Worm (Caenorhabditis elegans): ENCODE data around the gene ztf-14.

ztf-14 gene

DNA sequence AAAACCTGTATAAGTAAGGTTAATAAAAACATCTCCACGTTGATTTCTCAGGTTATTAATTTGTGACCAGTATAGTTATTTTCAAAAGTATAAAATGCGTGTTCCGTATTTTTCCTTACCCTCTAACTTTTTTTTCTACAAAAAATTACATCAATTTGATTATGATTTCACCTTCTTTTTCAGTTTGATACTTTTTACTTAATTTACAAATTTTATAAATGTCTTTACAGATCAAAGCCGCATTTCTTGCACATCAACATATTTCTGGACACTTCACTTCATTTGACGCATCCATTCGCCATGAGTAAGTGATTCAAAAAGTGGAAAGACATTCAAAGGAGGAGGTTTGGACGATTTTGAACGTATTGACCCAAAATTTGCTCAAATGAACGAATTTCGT is 35.5 kb upstream of the ztf-14 start, which contains the start of gene Y66C5A.2:
TSS of gene Y66C5A.2 (plus strand) at position 301 of the 400 bp plus-strand sequence.
- TF ChIP-seq hlh-8 (tag; optimal IDR thresholded peaks at IDR 0.05), result no peak
- no peak for TF ChIP-seq pha-2 (tag; optimal IDR thresholded peaks at IDR 0.05)
- TF ChIP-seq ceh-31 (tag; optimal IDR thresholded peaks at IDR 0.05), result no peak
- no peak for TF ChIP-seq ceh-9 (tag; optimal IDR thresholded peaks at IDR 0.05)
- TF ChIP-seq pha-4 (tag; optimal IDR thresholded peaks at IDR 0.05), result no peak
- no peak for TF ChIP-seq ceh-14 (tag; optimal IDR thresholded peaks at IDR 0.05)
- TF ChIP-seq gmeb-2 (tag; optimal IDR thresholded peaks at IDR 0.05), result no peak
- TF ChIP-seq fkh-6 (tag; optimal IDR thresholded peaks at IDR 0.05), result no peak
- no peak for TF ChIP-seq sdc-2 (tag; optimal IDR thresholded peaks at IDR 0.05)
- TF ChIP-seq ama-1 (optimal IDR thresholded peaks at IDR 0.05), result no peak
- TF ChIP-seq npax-4 (tag; optimal IDR thresholded peaks at IDR 0.05), result no peak
- no peak for TF ChIP-seq sox-4 (tag; optimal IDR thresholded peaks at IDR 0.05)
- TF ChIP-seq ref-2 (tag; optimal IDR thresholded peaks at IDR 0.05), result no peak
- no peak for TF ChIP-seq pag-3 (tag; optimal IDR thresholded peaks at IDR 0.05; ENCODE audit: borderline replicate concordance)
- TF ChIP-seq nhr-232 (tag; optimal IDR thresholded peaks at IDR 0.05), result no peak
- no peak for TF ChIP-seq pros-1 (tag; optimal IDR thresholded peaks at IDR 0.05)
- no peak for TF ChIP-seq ahr-1 (tag; optimal IDR thresholded peaks at IDR 0.05)
- TF ChIP-seq hlh-30 (tag; optimal IDR thresholded peaks at IDR 0.05; ENCODE audit: insufficient read depth), result no peak
- no peak for TF ChIP-seq mec-3 (tag; optimal IDR thresholded peaks at IDR 0.05; ENCODE audit: borderline replicate concordance)

DNA sequence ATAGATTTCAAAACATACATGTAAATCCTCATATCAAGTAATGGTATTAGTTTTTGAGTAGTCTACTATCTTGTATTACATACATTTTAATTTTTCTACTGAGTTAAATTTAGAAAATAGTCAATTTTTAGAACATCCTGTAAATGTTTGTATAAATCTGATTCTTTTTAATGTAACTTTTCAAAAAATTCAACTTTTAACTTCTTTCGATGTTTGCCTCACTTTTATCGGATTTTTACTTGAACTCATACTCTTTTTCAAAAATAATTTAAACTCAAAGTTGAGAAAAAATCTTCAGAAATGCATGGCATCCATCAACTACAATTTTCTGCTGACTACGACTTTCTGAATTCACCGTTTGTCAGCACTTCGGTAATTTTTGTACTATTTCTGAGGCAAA is 31.4 kb upstream of the ztf-14 start, which contains the start of gene M163.7:
TSS of gene M163.7 (plus strand) at position 301 of the 400 bp plus-strand sequence.
- no peak for TF ChIP-seq npax-4 (tag; optimal IDR thresholded peaks at IDR 0.05)
- TF ChIP-seq fkh-10 (GFP tag; optimal IDR thresholded peaks at IDR 0.05), result no peak
- no peak for TF ChIP-seq hlh-13 (GFP tag; optimal IDR thresholded peaks at IDR 0.05)
- no peak for TF ChIP-seq mec-3 (tag; optimal IDR thresholded peaks at IDR 0.05; ENCODE audit: borderline replicate concordance)
- no peak for TF ChIP-seq T23F11.4 (GFP tag; optimal IDR thresholded peaks at IDR 0.05)
- TF ChIP-seq hlh-8 (tag; optimal IDR thresholded peaks at IDR 0.05), result no peak
- TF ChIP-seq C08G9.2 (tag; optimal IDR thresholded peaks at IDR 0.05), result no peak
- no peak for TF ChIP-seq Y22D7AL.16 (tag; optimal IDR thresholded peaks at IDR 0.05)
- TF ChIP-seq tbx-2 (tag; optimal IDR thresholded peaks at IDR 0.05), result no peak
- no peak for TF ChIP-seq pros-1 (tag; optimal IDR thresholded peaks at IDR 0.05)
- no peak for TF ChIP-seq ceh-22 (tag; optimal IDR thresholded peaks at IDR 0.05)
- TF ChIP-seq pha-4 (tag; optimal IDR thresholded peaks at IDR 0.05), result no peak
- no peak for TF ChIP-seq elt-2 (tag; optimal IDR thresholded peaks at IDR 0.05)
- TF ChIP-seq pqm-1 (tag; optimal IDR thresholded peaks at IDR 0.05), result no peak
- no peak for TF ChIP-seq ceh-30 (tag; optimal IDR thresholded peaks at IDR 0.05)
- no peak for TF ChIP-seq ceh-48 (tag; optimal IDR thresholded peaks at IDR 0.05)

DNA sequence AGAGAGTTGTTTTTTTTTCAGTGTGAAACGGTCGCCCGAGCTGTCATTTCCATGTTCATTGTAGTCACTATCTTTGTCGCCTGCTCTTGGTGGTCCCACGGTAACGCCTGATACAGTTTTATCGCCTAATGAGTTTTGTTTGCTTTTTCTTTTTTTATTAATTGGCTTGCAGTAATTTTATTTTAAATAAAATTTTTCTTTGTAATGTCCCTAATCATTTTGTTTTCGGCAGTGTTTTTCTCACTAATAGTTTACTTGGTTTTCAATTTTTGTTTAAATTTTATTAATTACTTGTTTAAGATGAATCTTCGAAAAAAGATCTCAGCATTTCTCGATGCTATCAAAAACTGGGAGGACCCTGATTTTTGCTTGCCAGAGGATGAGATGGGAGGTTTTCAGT is 30.3 kb upstream of the ztf-14 start, which contains the start of gene M163.22:
TSS of gene M163.22 (plus strand) at position 301 of the 400 bp plus-strand sequence.
- TF ChIP-seq madf-2 (tag; optimal IDR thresholded peaks at IDR 0.05) (no peak), ets-4 (tag; optimal IDR thresholded peaks at IDR 0.05) (no peak), mec-3 (tag; optimal IDR thresholded peaks at IDR 0.05; ENCODE audit: borderline replicate concordance) (no peak), ref-2 (tag; optimal IDR thresholded peaks at IDR 0.05) (no peak), Y22D7AL.16 (tag; optimal IDR thresholded peaks at IDR 0.05) (no peak), ahr-1 (tag; optimal IDR thresholded peaks at IDR 0.05) (no peak), eyg-1 (tag; optimal IDR thresholded peaks at IDR 0.05) (no peak), unc-55 (GFP tag; optimal IDR thresholded peaks at IDR 0.05) (no peak), ceh-14 (tag; optimal IDR thresholded peaks at IDR 0.05) (no peak), hlh-6 (tag; optimal IDR thresholded peaks at IDR 0.05) (no peak), nhr-232 (tag; optimal IDR thresholded peaks at IDR 0.05) (no peak), pha-2 (tag; optimal IDR thresholded peaks at IDR 0.05) (no peak), pax-1 (tag; optimal IDR thresholded peaks at IDR 0.05) (no peak), elt-4 (tag; optimal IDR thresholded peaks at IDR 0.05) (no peak), rnt-1 (tag; optimal IDR thresholded peaks at IDR 0.05) (no peak), zip-5 (tag; optimal IDR thresholded peaks at IDR 0.05) (no peak), tbx-7 (tag; optimal IDR thresholded peaks at IDR 0.05) (no peak), fkh-10 (GFP tag; optimal IDR thresholded peaks at IDR 0.05) (no peak), C08G9.2 (tag; optimal IDR thresholded peaks at IDR 0.05) (no peak), ceh-6 (GFP tag; optimal IDR thresholded peaks at IDR 0.05) (no peak)

Data from whole organism, late embryonic.